Fruit fly (Drosophila melanogaster) whole organism, prepupa: ENCODE measurements around the gene CG9512.
A peak's percentile ranks its signal among the peaks of the same experiment; 100 is the strongest.

Source experiments
- CG10631 ChIP-seq: fragments of 200-800 bp; sonication (Bioruptor generic); optimal IDR thresholded peaks from 2 replicates; lab custom pipeline; 2016; ENCODE audit warnings: missing biosample characterization, missing genetic modification characterization
- CG11294 ChIP-seq: fragments of 200-800 bp; sonication (Bioruptor generic); IDR thresholded peaks from 2 replicates; pipeline ENCODE4 v1.3.6; 2022; ENCODE audit warnings: missing biosample characterization, missing genetic modification characterization
- CG11762 ChIP-seq: fragments of 200-800 bp; sonication (Bioruptor generic); optimal IDR thresholded peaks from 3 replicates; lab custom pipeline; 2016; ENCODE audit warnings: missing biosample characterization, missing genetic modification characterization; ENCODE audit not compliant: insufficient read depth
- CG11902 ChIP-seq: fragments of 200-800 bp; sonication (Bioruptor generic); optimal IDR thresholded peaks from 3 replicates; lab custom pipeline; 2016; ENCODE audit warnings: missing biosample characterization, missing genetic modification characterization
- CG15336 ChIP-seq: fragments of 200-800 bp; sonication (Bioruptor generic); IDR thresholded peaks from 2 replicates; pipeline ENCODE4 v1.3.6; 2022; ENCODE audit warnings: missing biosample characterization, missing genetic modification characterization
- CG1621 ChIP-seq: fragments of 200-800 bp; sonication (Bioruptor generic); optimal IDR thresholded peaks from 3 replicates; lab custom pipeline; 2018; ENCODE audit warnings: missing biosample characterization, mild to moderate bottlenecking, missing genetic modification characterization
- CG3032 ChIP-seq: fragments of 200-800 bp; optimal IDR thresholded peaks from 2 replicates; lab custom pipeline; 2019; ENCODE audit warnings: missing biosample characterization, mild to moderate bottlenecking, missing genetic modification characterization, moderate library complexity
- CG31627 ChIP-seq: fragments of 200-800 bp; sonication (Bioruptor generic); optimal IDR thresholded peaks from 3 replicates; lab custom pipeline; 2016; ENCODE audit warnings: missing biosample characterization, missing genetic modification characterization
- CG32006 ChIP-seq: fragments of 200-800 bp; sonication (Bioruptor generic); optimal IDR thresholded peaks from 3 replicates; lab custom pipeline; 2017; ENCODE audit warnings: missing biosample characterization, mild to moderate bottlenecking, missing genetic modification characterization
- CG34406 ChIP-seq: fragments of 200-800 bp; sonication (Bioruptor generic); optimal IDR thresholded peaks from 3 replicates; lab custom pipeline; 2016; ENCODE audit warnings: missing biosample characterization, missing genetic modification characterization
- CG3919 ChIP-seq: fragments of 200-800 bp; sonication (Bioruptor generic); optimal IDR thresholded peaks from 3 replicates; lab custom pipeline; 2016; ENCODE audit warnings: missing biosample characterization, missing genetic modification characterization
- CG4318 ChIP-seq: fragments of 200-800 bp; sonication (Bioruptor generic); optimal IDR thresholded peaks from 3 replicates; lab custom pipeline; 2017; ENCODE audit warnings: missing biosample characterization, mild to moderate bottlenecking, missing genetic modification characterization
- CG6276 ChIP-seq: fragments of 200-800 bp; sonication (Bioruptor generic); optimal IDR thresholded peaks from 2 replicates; lab custom pipeline; 2017; ENCODE audit warnings: missing biosample characterization, mild to moderate bottlenecking, missing genetic modification characterization
- CG6792 ChIP-seq: fragments of 200-800 bp; sonication (Bioruptor generic); optimal IDR thresholded peaks from 3 replicates; lab custom pipeline; 2016; ENCODE audit warnings: missing biosample characterization, missing genetic modification characterization
- CG6808 ChIP-seq: fragments of 200-800 bp; sonication (Bioruptor generic); optimal IDR thresholded peaks from 3 replicates; lab custom pipeline; 2017; ENCODE audit warnings: missing biosample characterization, missing genetic modification characterization, mild to moderate bottlenecking, moderate library complexity, missing genetic modification reagents
- CG6854 ChIP-seq: fragments of 200-800 bp; sonication (Bioruptor generic); optimal IDR thresholded peaks from 2 replicates; lab custom pipeline; 2017; ENCODE audit warnings: missing biosample characterization, mild to moderate bottlenecking, missing genetic modification characterization
- CG7368 ChIP-seq: fragments of 200-800 bp; sonication (Bioruptor generic); optimal IDR thresholded peaks from 3 replicates; lab custom pipeline; 2016; ENCODE audit warnings: missing biosample characterization, missing genetic modification characterization
- CG8119 ChIP-seq: fragments of 200-800 bp; sonication (Bioruptor generic); IDR thresholded peaks from 3 replicates; pipeline ENCODE4 v1.3.6; 2022; ENCODE audit warnings: missing biosample characterization, missing genetic modification characterization
- CG8632 ChIP-seq: fragments of 200-800 bp; sonication (Bioruptor generic); optimal IDR thresholded peaks from 3 replicates; lab custom pipeline; 2016; ENCODE audit warnings: missing biosample characterization, missing genetic modification characterization
- CG9139 ChIP-seq: fragments of 200-800 bp; sonication (Bioruptor generic); optimal IDR thresholded peaks from 3 replicates; lab custom pipeline; 2017; ENCODE audit warnings: missing biosample characterization, mild to moderate bottlenecking, missing genetic modification characterization
- Eip75B ChIP-seq: fragments of 200-800 bp; sonication (Bioruptor generic); optimal IDR thresholded peaks from 3 replicates; lab custom pipeline; 2016; ENCODE audit warnings: missing biosample characterization, missing genetic modification characterization
- Eip78C ChIP-seq: fragments of 200-800 bp; sonication (Bioruptor generic); peaks from one replicate; lab custom pipeline; 2016; ENCODE audit warnings: missing biosample characterization, missing genetic modification characterization
- Eip93F ChIP-seq: fragments of 200-800 bp; sonication (Bioruptor generic); optimal IDR thresholded peaks from 2 replicates; lab custom pipeline; 2016; ENCODE audit warnings: missing biosample characterization, mild to moderate bottlenecking, missing genetic modification characterization
- Ets21C ChIP-seq: fragments of 200-800 bp; sonication (Bioruptor generic); optimal IDR thresholded peaks from 3 replicates; lab custom pipeline; 2016; ENCODE audit warnings: missing biosample characterization, missing genetic modification characterization
- Ets96B ChIP-seq: fragments of 200-800 bp; optimal IDR thresholded peaks from 2 replicates; lab custom pipeline; 2019; ENCODE audit warnings: missing biosample characterization, mild to moderate bottlenecking, missing genetic modification characterization, moderate library complexity
- Hr39 ChIP-seq: fragments of 200-800 bp; sonication (Bioruptor generic); optimal IDR thresholded peaks from 2 replicates; lab custom pipeline; 2016; ENCODE audit warnings: missing biosample characterization, missing genetic modification characterization
- Hr4 ChIP-seq: fragments of 200-800 bp; sonication (Bioruptor generic); optimal IDR thresholded peaks from 3 replicates; lab custom pipeline; 2016; ENCODE audit warnings: missing biosample characterization, missing genetic modification characterization
- Met ChIP-seq: fragments of 200-800 bp; sonication (Bioruptor generic); optimal IDR thresholded peaks from 3 replicates; lab custom pipeline; 2016; ENCODE audit warnings: missing biosample characterization, missing genetic modification characterization
- OdsH ChIP-seq: fragments of 200-800 bp; sonication (Bioruptor generic); optimal IDR thresholded peaks from 3 replicates; lab custom pipeline; 2016; ENCODE audit warnings: missing biosample characterization, missing genetic modification characterization
- Smox ChIP-seq: fragments of 200-800 bp; sonication (Bioruptor generic); optimal IDR thresholded peaks from 3 replicates; lab custom pipeline; 2016; ENCODE audit warnings: missing biosample characterization, missing genetic modification characterization
- Sox15 ChIP-seq: fragments of 200-800 bp; sonication (Bioruptor generic); optimal IDR thresholded peaks from 3 replicates; lab custom pipeline; 2016; ENCODE audit warnings: missing biosample characterization, missing genetic modification characterization
- achi ChIP-seq: fragments of 200-800 bp; sonication (Bioruptor generic); optimal IDR thresholded peaks from 3 replicates; lab custom pipeline; 2016; ENCODE audit warnings: missing biosample characterization, missing genetic modification characterization
- acj6 ChIP-seq: fragments of 200-800 bp; sonication (Bioruptor generic); optimal IDR thresholded peaks from 3 replicates; lab custom pipeline; 2016; ENCODE audit warnings: missing biosample characterization, missing genetic modification characterization
- dac ChIP-seq: fragments of 200-800 bp; sonication (Bioruptor generic); optimal IDR thresholded peaks from 2 replicates; lab custom pipeline; 2017; ENCODE audit warnings: missing biosample characterization, mild to moderate bottlenecking, missing genetic modification characterization
- dsx ChIP-seq: fragments of 200-800 bp; optimal IDR thresholded peaks from 3 replicates; lab custom pipeline; 2019; ENCODE audit warnings: missing biosample characterization, mild to moderate bottlenecking, missing genetic modification characterization, moderate library complexity; ENCODE audit not compliant: poor library complexity, severe bottlenecking
- eg ChIP-seq: fragments of 200-800 bp; sonication (Bioruptor generic); IDR thresholded peaks from 3 replicates; pipeline ENCODE4 v1.3.6; 2022; ENCODE audit warnings: missing biosample characterization, missing genetic modification characterization
- esn ChIP-seq: fragments of 200-800 bp; sonication (Bioruptor generic); optimal IDR thresholded peaks from 2 replicates; lab custom pipeline; 2016; ENCODE audit warnings: missing biosample characterization, mild to moderate bottlenecking, missing genetic modification characterization, moderate library complexity
- fd85E ChIP-seq: fragments of 200-800 bp; sonication (Bioruptor generic); optimal IDR thresholded peaks from 3 replicates; lab custom pipeline; 2016; ENCODE audit warnings: missing biosample characterization, missing genetic modification characterization
- lz ChIP-seq: fragments of 200-800 bp; sonication (Bioruptor generic); optimal IDR thresholded peaks from 3 replicates; lab custom pipeline; 2016; ENCODE audit warnings: missing biosample characterization, missing genetic modification characterization
- pdm3 ChIP-seq: fragments of 200-800 bp; sonication (Bioruptor generic); optimal IDR thresholded peaks from 3 replicates; lab custom pipeline; 2016; ENCODE audit warnings: missing biosample characterization, missing genetic modification characterization
- spab ChIP-seq: fragments of 200-800 bp; sonication (Bioruptor generic); optimal IDR thresholded peaks from 2 replicates; lab custom pipeline; 2017; ENCODE audit warnings: missing biosample characterization, mild to moderate bottlenecking, missing genetic modification characterization, missing genetic modification reagents
- ss ChIP-seq, 2 experiments: fragments of 200-800 bp; sonication (Bioruptor generic); optimal IDR thresholded peaks; 2 replicates in 1 of 2; 3 replicates in 1 of 2; lab custom pipeline; 2017 to 2018; ENCODE audit warnings: mild to moderate bottlenecking in 2 of 2, missing biosample characterization in 2 of 2, missing genetic modification characterization in 2 of 2, moderate library complexity in 1 of 2
- svp ChIP-seq: fragments of 200-800 bp; sonication (Bioruptor generic); peaks from one replicate; lab custom pipeline; 2016; ENCODE audit warnings: missing biosample characterization, missing genetic modification characterization
- topi ChIP-seq: fragments of 200-800 bp; sonication (Bioruptor generic); optimal IDR thresholded peaks from 3 replicates; lab custom pipeline; 2016; ENCODE audit warnings: missing biosample characterization, missing genetic modification characterization
- vri ChIP-seq: fragments of 200-800 bp; sonication (Bioruptor generic); optimal IDR thresholded peaks from 3 replicates; lab custom pipeline; 2016; ENCODE audit warnings: missing biosample characterization, mild to moderate bottlenecking, missing genetic modification characterization

Gene CG9512

dm6 chrX:14952845-14953720 is 47.7 kb upstream of the CG9512 start, which contains the start of gene pdgy (continued):
- peak; percentile 41 for TF ChIP-seq topi (GFP tag; lab: Kevin White, UChicago)
- TF ChIP-seq fd85E: peak; percentile 47
- TF ChIP-seq eg (GFP tag; lab: Robert Waterston, UW): peak; percentile 88
- peak; percentile 86 for TF ChIP-seq spab
- TF ChIP-seq Ets96B: peak; percentile 55
- TF ChIP-seq Eip93F (GFP tag; lab: Kevin White, UChicago): peak; percentile 95
- TF ChIP-seq svp (GFP tag; lab: Kevin White, UChicago): peak; percentile 60
- peak; percentile 88 for TF ChIP-seq CG1621 (tag; lab: Kevin White, UChicago)
- TF ChIP-seq Met: peak; percentile 51
- TF ChIP-seq dac (GFP tag; lab: Kevin White, UChicago): peak; percentile 1
- no peak for TF ChIP-seq CG6792 (GFP tag; lab: Kevin White, UChicago)
- no peak for TF ChIP-seq Eip75B (GFP tag; lab: Kevin White, UChicago)
- peak; percentile 81 for TF ChIP-seq CG8119 (GFP tag; lab: Robert Waterston, UW)
- peak; percentile 98 for TF ChIP-seq CG9139 (GFP tag; lab: Kevin White, UChicago)
- TF ChIP-seq CG6854 (GFP tag; lab: Kevin White, UChicago): peak; percentile 97
- peak; percentile 98 to 99 for TF ChIP-seq ss (GFP tag; optimal IDR thresholded peaks at IDR 0.05; lab: Kevin White, UChicago)
- TF ChIP-seq CG34406: no peak
- TF ChIP-seq CG6808 (GFP tag; lab: Kevin White, UChicago): peak; percentile 96

- TF ChIP-seq CG6854 (GFP tag; lab: Kevin White, UChicago) (peak; percentile 28), CG11294 (peak; percentile 74), CG8119 (GFP tag; lab: Robert Waterston, UW) (peak; percentile 87), CG7368 (GFP tag; lab: Kevin White, UChicago) (peak; percentile 77), Met (peak; percentile 83), CG32006 (GFP tag; lab: Kevin White, UChicago) (peak; percentile 87), ss (GFP tag; optimal IDR thresholded peaks at IDR 0.05; lab: Kevin White, UChicago) (no peak), CG11762 (GFP tag; lab: Kevin White, UChicago) (peak; percentile 64), pdm3 (GFP tag; lab: Kevin White, UChicago) (peak; percentile 89), OdsH (GFP tag; lab: Kevin White, UChicago) (peak; percentile 85), dsx (GFP tag; lab: Kevin White, UChicago) (peak; percentile 56), achi (GFP tag; lab: Kevin White, UChicago) (peak; percentile 79), svp (GFP tag; lab: Kevin White, UChicago) (peak; percentile 91), CG3919 (GFP tag; lab: Kevin White, UChicago) (peak; percentile 88), CG15336 (GFP tag; lab: Robert Waterston, UW) (peak; percentile 92), topi (GFP tag; lab: Kevin White, UChicago) (peak; percentile 84), eg (GFP tag; lab: Robert Waterston, UW) (peak; percentile 90), Hr4 (GFP tag; lab: Kevin White, UChicago) (peak; percentile 82), vri (GFP tag; lab: Kevin White, UChicago) (peak; percentile 78), CG6276 (peak; percentile 69), Eip78C (GFP tag; lab: Kevin White, UChicago) (peak; percentile 95), spab (peak; percentile 44), CG34406 (peak; percentile 77), acj6 (GFP tag; lab: Kevin White, UChicago) (peak; percentile 86), Eip75B (GFP tag; lab: Kevin White, UChicago) (peak; percentile 82), CG10631 (GFP tag; lab: Kevin White, UChicago) (peak; percentile 72), CG8632 (peak; percentile 75), Ets21C (GFP tag; lab: Kevin White, UChicago) (peak; percentile 72), CG9139 (GFP tag; lab: Kevin White, UChicago) (no peak), CG31627 (GFP tag; lab: Kevin White, UChicago) (peak; percentile 86), Hr39 (GFP tag; lab: Kevin White, UChicago) (peak; percentile 88), CG11902 (GFP tag; lab: Kevin White, UChicago) (peak; percentile 60), Sox15 (GFP tag; lab: Kevin White, UChicago) (peak; percentile 74), esn (GFP tag; lab: Kevin White, UChicago) (peak; percentile 87), lz (peak; percentile 86), CG4318 (peak; percentile 70), Smox (GFP tag; lab: Kevin White, UChicago) (peak; percentile 84), CG3032 (tag; lab: Kevin White, UChicago) (peak; percentile 54)
These were observed 46.9 kb upstream of the CG9512 start for dm6 chrX:14952097-14952844.
